Worm (Caenorhabditis elegans) whole organism, L4 larva: Measurements from ENCODE around the gene K02A6.2.

Source experiments
- F49E8.2 ChIP-seq: sonication (generic microtip); optimal IDR thresholded peaks from 2 replicates; lab custom pipeline; 2016; ENCODE audit warnings: missing compliant biosample characterization, mild to moderate bottlenecking, missing genetic modification characterization, borderline replicate concordance
- Y75B8A.6 ChIP-seq: fragments of 200-800 bp; sonication (Bioruptor generic); IDR thresholded peaks from 2 replicates; pipeline ENCODE4 v1.3.6; 2022; ENCODE audit warnings: missing genetic modification reagents, missing genetic modification characterization, missing compliant biosample characterization
- ZK337.2 ChIP-seq: fragments of 200-800 bp; sonication (Bioruptor generic); IDR thresholded peaks from 2 replicates; pipeline ENCODE4 v1.3.6; 2022; ENCODE audit warnings: missing genetic modification reagents, missing genetic modification characterization, missing compliant biosample characterization
- ZK546.5 ChIP-seq, 2 experiments: sonication (generic microtip); optimal IDR thresholded peaks; 2 replicates each; lab custom pipeline; 2017; ENCODE audit warnings: missing biosample characterization in 2 of 2, missing genetic modification characterization in 2 of 2
- aly-2 ChIP-seq: sonication (generic microtip); optimal IDR thresholded peaks from 2 replicates; lab custom pipeline; 2018; ENCODE audit warnings: missing biosample characterization, missing genetic modification characterization
- ceh-20 ChIP-seq: fragments of 200-800 bp; sonication (Bioruptor generic); IDR thresholded peaks from 2 replicates; pipeline ENCODE4 v1.3.6; 2022; ENCODE audit warnings: missing genetic modification reagents, missing genetic modification characterization, missing compliant biosample characterization
- ceh-32 ChIP-seq: sonication (generic microtip); optimal IDR thresholded peaks from 2 replicates; lab custom pipeline; 2016; ENCODE audit warnings: mild to moderate bottlenecking, missing genetic modification characterization, missing compliant biosample characterization; ENCODE audit not compliant: poor library complexity
- ceh-44 ChIP-seq: fragments of 200-800 bp; sonication (Bioruptor generic); IDR thresholded peaks from 2 replicates; pipeline ENCODE4 v1.3.6; 2022; ENCODE audit warnings: missing genetic modification reagents, missing genetic modification characterization, missing compliant biosample characterization
- daf-16 ChIP-seq, 3 experiments: sonication (generic microtip); optimal IDR thresholded peaks; 2 replicates each; lab custom pipeline; 2016 to 2017; ENCODE audit warnings: missing genetic modification characterization in 3 of 3, missing genetic modification reagents in 3 of 3, mild to moderate bottlenecking in 2 of 3, missing compliant biosample characterization in 2 of 3, missing biosample characterization in 1 of 3, moderate library complexity in 1 of 3
- daf-8 ChIP-seq: fragments of 200-800 bp; sonication (Bioruptor generic); IDR thresholded peaks from 2 replicates; pipeline ENCODE4 v1.3.6; 2022; ENCODE audit warnings: missing genetic modification characterization, missing compliant biosample characterization
- dmd-6 ChIP-seq: fragments of 200-800 bp; sonication (Bioruptor generic); IDR thresholded peaks from 2 replicates; pipeline ENCODE4 v1.3.6; 2022; ENCODE audit warnings: missing genetic modification reagents, missing genetic modification characterization, missing compliant biosample characterization
- dmd-9 ChIP-seq: fragments of 200-800 bp; sonication (Bioruptor generic); IDR thresholded peaks from 2 replicates; pipeline ENCODE4 v1.3.6; 2022; ENCODE audit warnings: missing genetic modification reagents, missing genetic modification characterization, missing compliant biosample characterization
- dve-1 ChIP-seq: sonication (generic microtip); optimal IDR thresholded peaks from 2 replicates; lab custom pipeline; 2017; ENCODE audit warnings: antibody characterized with exemption, mild to moderate bottlenecking, missing genetic modification characterization, missing compliant biosample characterization; ENCODE audit not compliant: insufficient read depth
- egl-43 ChIP-seq: fragments of 200-800 bp; sonication (Bioruptor generic); IDR thresholded peaks from 2 replicates; pipeline ENCODE4 v1.3.6; 2022; ENCODE audit warnings: missing genetic modification reagents, missing genetic modification characterization, missing compliant biosample characterization
- hif-1 ChIP-seq, 2 experiments: sonication (generic microtip); optimal IDR thresholded peaks; 2 replicates each; lab custom pipeline; 2016 to 2017; ENCODE audit warnings: missing compliant biosample characterization in 2 of 2, missing genetic modification characterization in 2 of 2, missing genetic modification reagents in 2 of 2, missing genotype in 2 of 2, mild to moderate bottlenecking in 1 of 2
- hlh-11 ChIP-seq: fragments of 200-800 bp; sonication (Bioruptor generic); optimal IDR thresholded peaks from 2 replicates; lab custom pipeline; 2018; ENCODE audit warnings: mild to moderate bottlenecking, missing genetic modification characterization, missing compliant biosample characterization
- hlh-30 ChIP-seq: sonication (generic microtip); optimal IDR thresholded peaks from 2 replicates; lab custom pipeline; 2017; ENCODE audit warnings: antibody characterized with exemption, mild to moderate bottlenecking, missing genetic modification characterization, missing compliant biosample characterization; ENCODE audit not compliant: insufficient read depth
- lin-13 ChIP-seq: fragments of 150-350 bp; optimal IDR thresholded peaks from 2 replicates; lab custom pipeline; 2014; ENCODE audit warnings: missing biosample characterization, missing genetic modification reagents, missing genetic modification characterization
- lin-38 ChIP-seq: fragments of 200-800 bp; sonication (Bioruptor generic); IDR thresholded peaks from 2 replicates; pipeline ENCODE4 v1.3.6; 2022; ENCODE audit warnings: missing genetic modification reagents, missing genetic modification characterization, missing compliant biosample characterization
- lin-39 ChIP-seq: fragments of 150-350 bp; optimal IDR thresholded peaks from 2 replicates; lab custom pipeline; 2014; ENCODE audit warnings: missing biosample characterization, missing genetic modification reagents, missing genetic modification characterization
- lsy-2 ChIP-seq, 2 experiments: fragments of 150-350 bp in 1 of 2; sonication (generic microtip) in 1 of 2; optimal IDR thresholded peaks; 2 replicates each; lab custom pipeline; 2014 to 2017; ENCODE audit warnings: missing biosample characterization in 2 of 2, missing genetic modification characterization in 2 of 2
- mdl-1 ChIP-seq, 2 experiments: fragments of 150-350 bp in 1 of 2; sonication (generic microtip) in 1 of 2; optimal IDR thresholded peaks; 2 replicates each; lab custom pipeline; 2014 to 2017; ENCODE audit warnings: missing biosample characterization in 2 of 2, missing genetic modification characterization in 2 of 2
- mdt-29 ChIP-seq: fragments of 200-800 bp; sonication (Bioruptor generic); IDR thresholded peaks from 2 replicates; pipeline ENCODE4 v1.3.6; 2022; ENCODE audit warnings: missing genetic modification reagents, missing genetic modification characterization, missing compliant biosample characterization
- mxl-2 ChIP-seq: fragments of 200-800 bp; sonication (Bioruptor generic); conservative IDR thresholded peaks from 2 replicates; pipeline ENCODE4 v1.3.6; 2022; ENCODE audit warnings: missing genetic modification reagents, missing genetic modification characterization, missing compliant biosample characterization
- mxl-3 ChIP-seq: fragments of 200-800 bp; sonication (Bioruptor generic); optimal IDR thresholded peaks from 2 replicates; lab custom pipeline; 2018; ENCODE audit warnings: mild to moderate bottlenecking, missing genetic modification characterization, missing compliant biosample characterization
- nhr-237 ChIP-seq: sonication (generic microtip); optimal IDR thresholded peaks from 2 replicates; lab custom pipeline; 2017; ENCODE audit warnings: missing biosample characterization, missing genetic modification characterization
- nhr-25 ChIP-seq: sonication (generic microtip); optimal IDR thresholded peaks from 2 replicates; lab custom pipeline; 2017; ENCODE audit warnings: missing genetic modification characterization, mild to moderate bottlenecking, missing compliant biosample characterization, antibody characterized with exemption, moderate library complexity, borderline replicate concordance; ENCODE audit not compliant: insufficient read depth
- nhr-28 ChIP-seq: fragments of 150-350 bp; optimal IDR thresholded peaks from 2 replicates; lab custom pipeline; 2014; ENCODE audit warnings: missing biosample characterization, missing genetic modification characterization
- nhr-42 ChIP-seq: fragments of 200-800 bp; sonication (Bioruptor generic); IDR thresholded peaks from 2 replicates; pipeline ENCODE4 v1.3.6; 2022; ENCODE audit warnings: missing genetic modification characterization, missing compliant biosample characterization
- nhr-48 ChIP-seq: sonication (generic microtip); optimal IDR thresholded peaks from 2 replicates; lab custom pipeline; 2016; ENCODE audit warnings: mild to moderate bottlenecking, missing genetic modification characterization, missing compliant biosample characterization
- nhr-6 ChIP-seq: fragments of 150-350 bp; optimal IDR thresholded peaks from 2 replicates; lab custom pipeline; 2014; ENCODE audit warnings: missing biosample characterization, missing genetic modification characterization
- nhr-76 ChIP-seq: fragments of 150-350 bp; optimal IDR thresholded peaks from 2 replicates; lab custom pipeline; 2014; ENCODE audit warnings: missing biosample characterization, missing genetic modification characterization
- php-3 ChIP-seq: fragments of 200-800 bp; sonication (Bioruptor generic); IDR thresholded peaks from 2 replicates; pipeline ENCODE4 v1.3.6; 2022; ENCODE audit warnings: missing genetic modification reagents, missing genetic modification characterization, missing compliant biosample characterization
- pqm-1 ChIP-seq: sonication (generic microtip); optimal IDR thresholded peaks from 2 replicates; lab custom pipeline; 2017; ENCODE audit warnings: missing biosample characterization, missing genetic modification characterization
- rbr-2 ChIP-seq: sonication (generic microtip); optimal IDR thresholded peaks from 2 replicates; lab custom pipeline; 2016; ENCODE audit warnings: missing genotype, missing genetic modification characterization, missing compliant biosample characterization
- saeg-2 ChIP-seq: fragments of 200-800 bp; sonication (Bioruptor generic); IDR thresholded peaks from 2 replicates; pipeline ENCODE4 v1.3.6; 2022; ENCODE audit warnings: missing genetic modification reagents, missing genetic modification characterization, missing compliant biosample characterization
- snpc-4 ChIP-seq: fragments of 150-350 bp; optimal IDR thresholded peaks from 2 replicates; lab custom pipeline; 2014; ENCODE audit warnings: missing biosample characterization, missing genetic modification characterization
- tra-1 ChIP-seq: fragments of 200-800 bp; sonication (Bioruptor generic); IDR thresholded peaks from 2 replicates; pipeline ENCODE4 v1.3.6; 2022; ENCODE audit warnings: missing genetic modification reagents, missing genetic modification characterization, missing compliant biosample characterization
- unc-62 ChIP-seq, 3 experiments: fragments of 150-350 bp in 1 of 3; sonication (generic microtip); optimal IDR thresholded peaks in 2 of 3; peaks in 1 of 3; 1 replicate in 1 of 3; 2 replicates in 2 of 3; lab custom pipeline; 2014 to 2017; ENCODE audit warnings: missing biosample characterization in 3 of 3, missing genetic modification characterization in 3 of 3, missing genetic modification reagents in 3 of 3, missing genotype in 1 of 3
- vab-7 ChIP-seq: fragments of 200-800 bp; sonication (Bioruptor generic); IDR thresholded peaks from 2 replicates; pipeline ENCODE4 v1.3.6; 2022; ENCODE audit warnings: missing genetic modification reagents, missing genetic modification characterization, missing compliant biosample characterization
- zfp-3 ChIP-seq: fragments of 200-800 bp; sonication (Bioruptor generic); conservative IDR thresholded peaks from 2 replicates; pipeline ENCODE4 v1.3.6; 2022; ENCODE audit warnings: missing genetic modification reagents, missing genetic modification characterization, missing compliant biosample characterization

K02A6.2 gene

DNA sequence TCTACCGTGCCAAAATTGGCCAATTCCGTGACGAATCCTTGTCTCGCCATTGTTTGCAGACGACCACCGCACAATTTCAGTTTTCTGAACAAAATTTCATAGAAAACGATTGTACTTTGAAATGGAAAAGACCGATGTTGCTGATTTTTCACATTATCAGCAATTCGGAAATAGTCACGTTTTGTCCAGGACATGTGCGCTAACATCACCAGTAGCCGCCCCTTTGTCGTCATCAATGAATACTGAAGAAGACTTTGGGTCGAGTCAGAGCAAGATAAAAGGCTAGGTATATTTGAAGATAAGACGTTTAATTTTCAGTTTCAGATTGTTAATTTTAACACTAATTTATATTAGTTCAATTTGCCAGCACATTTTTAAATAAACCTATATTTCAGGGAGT is 17.1 kb upstream of the K02A6.2 start, which contains the start of gene endu-2:
Gene endu-2, plus strand, starts transcription at position 396 of the 400 bp plus-strand sequence.
- TF ChIP-seq nhr-76 (tag; lab: Kevin White, UChicago) (no peak), lin-38 (GFP tag; lab: Robert Waterston, UW) (no peak), daf-16 (GFP tag; optimal IDR thresholded peaks at IDR 0.05; lab: Kevin White, UChicago) (no peak), daf-16 (tag; optimal IDR thresholded peaks at IDR 0.05; lab: Kevin White, UChicago) (peak; percentile 57), dmd-9 (GFP tag; lab: Robert Waterston, UW) (no peak), nhr-28 (tag; lab: Kevin White, UChicago) (peak; percentile 26), mdl-1 (tag; optimal IDR thresholded peaks at IDR 0.05; lab: Kevin White, UChicago) (peak in 1 of 2 experiments; percentile 35), hlh-11 (peak; percentile 61), nhr-237 (tag; lab: Kevin White, UChicago) (no peak), dmd-6 (peak; percentile 83), mdt-29 (GFP tag; lab: Robert Waterston, UW) (no peak), ceh-44 (GFP tag; lab: Robert Waterston, UW) (no peak), hlh-30 (peak; percentile 47), zfp-3 (GFP tag; lab: Robert Waterston, UW) (no peak), dve-1 (tag; lab: Kevin White, UChicago) (peak; percentile 57), daf-8 (GFP tag; lab: Robert Waterston, UW) (no peak), pqm-1 (peak; percentile 33), mxl-3 (GFP tag; lab: Kevin White, UChicago) (peak; percentile 39)

DNA sequence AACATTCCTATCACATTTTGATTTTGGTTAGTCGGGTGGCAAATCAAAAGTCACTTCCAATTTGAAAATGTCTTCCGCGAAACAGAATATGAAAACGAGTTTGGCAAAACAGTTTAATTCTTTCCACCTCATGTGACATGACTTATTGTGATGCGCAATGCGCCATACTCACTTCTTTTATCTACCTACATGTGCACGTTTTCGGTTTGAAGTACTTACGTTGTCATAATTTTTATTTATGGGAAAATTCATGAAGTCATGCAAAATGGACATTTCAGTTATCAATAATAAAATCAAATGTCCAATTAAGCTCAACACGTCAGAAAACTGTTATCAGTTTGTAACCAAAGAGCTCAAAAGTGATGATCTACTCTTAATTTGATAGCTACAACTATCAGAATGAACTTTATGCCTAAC is 13.8 kb upstream of the K02A6.2 start:
- TF ChIP-seq lin-39 (tag; lab: Kevin White, UChicago) (no peak), tra-1 (GFP tag; lab: Robert Waterston, UW) (peak; percentile 44; the same call in 1 of the 2 replicates), mdl-1 (tag; optimal IDR thresholded peaks at IDR 0.05; lab: Kevin White, UChicago) (peak in 1 of 2 experiments; percentile 26), daf-16 (GFP tag; optimal IDR thresholded peaks at IDR 0.05; lab: Kevin White, UChicago) (no peak), daf-16 (tag; optimal IDR thresholded peaks at IDR 0.05; lab: Kevin White, UChicago) (peak; percentile 82), hif-1 (tag; optimal IDR thresholded peaks at IDR 0.05; lab: Kevin White, UChicago) (no peak), ceh-20 (GFP tag; lab: Robert Waterston, UW) (0 out of 2 replicates have a peak, but pooled peaks have one; percentile 31), rbr-2 (tag; lab: Kevin White, UChicago) (no peak), hlh-11 (peak; percentile 64), unc-62 (GFP tag; optimal IDR thresholded peaks at IDR 0.05 in 1 of 2; lab: Kevin White, UChicago) (peak in 1 of 2 experiments; percentile 77), unc-62 (tag; optimal IDR thresholded peaks at IDR 0.05; lab: Kevin White, UChicago) (no peak), dmd-6 (peak; percentile 67), mxl-2 (GFP tag; lab: Robert Waterston, UW) (no peak), dve-1 (tag; lab: Kevin White, UChicago) (peak; percentile 79), vab-7 (GFP tag; lab: Robert Waterston, UW) (no peak), php-3 (GFP tag; lab: Robert Waterston, UW) (peak; percentile 80), nhr-28 (tag; lab: Kevin White, UChicago) (peak; percentile 75), pqm-1 (peak; percentile 73), hlh-30 (peak; percentile 59)

DNA sequence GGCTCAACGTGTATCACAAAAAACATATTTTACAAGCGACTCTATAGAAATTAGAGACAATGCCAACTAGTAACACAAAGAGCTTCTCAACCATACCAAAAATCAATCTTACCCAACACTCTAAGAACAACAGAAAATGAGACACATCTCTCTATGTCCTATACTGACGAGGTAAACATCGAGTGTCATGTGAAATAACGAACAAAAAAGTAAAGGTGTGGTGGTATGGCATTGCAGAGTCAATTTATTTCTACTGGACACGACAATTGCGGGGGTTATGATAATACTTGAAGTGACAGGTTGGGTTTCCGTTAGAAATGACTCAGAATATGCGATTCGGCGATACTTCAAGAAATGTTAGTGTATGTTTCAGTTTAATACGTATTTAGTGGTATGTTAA is 11.7 kb upstream of the K02A6.2 start:
- TF ChIP-seq daf-16 (GFP tag; optimal IDR thresholded peaks at IDR 0.05; lab: Kevin White, UChicago) = no peak
- peak; percentile 51 for TF ChIP-seq daf-16 (tag; optimal IDR thresholded peaks at IDR 0.05; lab: Kevin White, UChicago)
- TF ChIP-seq unc-62 (GFP tag; optimal IDR thresholded peaks at IDR 0.05 in 1 of 2; lab: Kevin White, UChicago) = peak in 1 of 2 experiments; percentile 86
- TF ChIP-seq unc-62 (tag; optimal IDR thresholded peaks at IDR 0.05; lab: Kevin White, UChicago) = no peak
- no peak for TF ChIP-seq nhr-25
- peak; percentile 31 for TF ChIP-seq hlh-30
- TF ChIP-seq nhr-6 = peak; percentile 40

DNA sequence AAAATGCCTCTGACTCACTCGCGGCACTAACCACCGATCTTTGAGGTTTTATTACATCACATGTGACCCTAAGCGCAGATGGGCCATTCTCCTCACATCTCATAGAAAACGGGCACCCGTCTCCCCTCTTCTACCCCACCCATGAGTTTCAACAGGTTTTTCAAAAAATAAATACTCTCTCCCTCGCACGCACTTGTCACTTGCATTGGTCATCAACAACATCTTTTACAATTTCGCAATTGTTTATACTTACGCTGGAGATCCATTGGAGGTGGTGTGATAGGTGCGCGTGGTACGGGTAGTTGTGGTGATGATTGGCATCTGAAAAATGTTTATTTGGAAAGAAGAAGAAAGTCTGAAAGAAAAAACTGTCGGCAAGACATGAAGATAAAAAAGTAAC is 11.2 kb upstream of the K02A6.2 start, which contains the start of gene M60.4:
Gene M60.4, minus strand, starts transcription at position 321 of the 400 bp plus-strand sequence.
- TF ChIP-seq ceh-20 (GFP tag; lab: Robert Waterston, UW) (peak; percentile 55; the same call in 1 of the 2 replicates), nhr-42 (GFP tag; lab: Robert Waterston, UW) (no peak), nhr-48 (no peak), mdt-29 (GFP tag; lab: Robert Waterston, UW) (no peak), aly-2 (no peak), ZK337.2 (no peak), hlh-30 (peak; percentile 95), ceh-32 (no peak), lin-13 (GFP tag; lab: Kevin White, UChicago) (no peak), nhr-76 (tag; lab: Kevin White, UChicago) (no peak), Y75B8A.6 (no peak), F49E8.2 (tag; lab: Kevin White, UChicago) (no peak), vab-7 (GFP tag; lab: Robert Waterston, UW) (no peak), egl-43 (GFP tag; lab: Robert Waterston, UW) (no peak), saeg-2 (GFP tag; lab: Robert Waterston, UW) (no peak), rbr-2 (tag; lab: Kevin White, UChicago) (no peak), ZK546.5 (tag; optimal IDR thresholded peaks at IDR 0.05; lab: Kevin White, UChicago) (no peak), lsy-2 (tag; optimal IDR thresholded peaks at IDR 0.05; lab: Kevin White, UChicago) (peak in 1 of 2 experiments; percentile 36), snpc-4 (no peak)
